Fruit fly (Drosophila melanogaster) whole organism, embryonic: ENCODE results near the gene Sys1.

ENCODE experiments used
- H2.0 ChIP-seq: fragments of 200-800 bp; sonication (Bioruptor generic); IDR thresholded peaks from 2 replicates; pipeline ENCODE4 v1.3.6; 2022; ENCODE audit warnings: missing biosample characterization, missing genetic modification characterization
- Lim3 ChIP-seq: fragments of 200-800 bp; sonication (Bioruptor generic); IDR thresholded peaks from 2 replicates; pipeline ENCODE4 v1.3.6; 2022; ENCODE audit warnings: missing biosample characterization, missing genetic modification characterization
- ase ChIP-seq: fragments of 200-800 bp; sonication (Bioruptor generic); IDR thresholded peaks from 3 replicates; pipeline ENCODE4 v1.3.6; 2022; ENCODE audit warnings: missing biosample characterization, missing genetic modification characterization
- br ChIP-seq: fragments of >200 bp; optimal IDR thresholded peaks from 2 replicates; lab custom pipeline; 2017
- klu ChIP-seq: fragments of 200-800 bp; sonication (Bioruptor generic); IDR thresholded peaks from 2 replicates; pipeline ENCODE4 v1.3.6; 2022; ENCODE audit warnings: missing biosample characterization, missing genetic modification characterization
- pnt ChIP-seq: fragments of 200-800 bp; sonication (Bioruptor generic); optimal IDR thresholded peaks from 3 replicates; lab custom pipeline; 2016; ENCODE audit warnings: missing biosample characterization, missing genetic modification characterization
- usp ChIP-seq: fragments of >200 bp; optimal IDR thresholded peaks from 2 replicates; lab custom pipeline; 2017; ENCODE audit warnings: missing biosample characterization, missing genetic modification characterization

DNA sequence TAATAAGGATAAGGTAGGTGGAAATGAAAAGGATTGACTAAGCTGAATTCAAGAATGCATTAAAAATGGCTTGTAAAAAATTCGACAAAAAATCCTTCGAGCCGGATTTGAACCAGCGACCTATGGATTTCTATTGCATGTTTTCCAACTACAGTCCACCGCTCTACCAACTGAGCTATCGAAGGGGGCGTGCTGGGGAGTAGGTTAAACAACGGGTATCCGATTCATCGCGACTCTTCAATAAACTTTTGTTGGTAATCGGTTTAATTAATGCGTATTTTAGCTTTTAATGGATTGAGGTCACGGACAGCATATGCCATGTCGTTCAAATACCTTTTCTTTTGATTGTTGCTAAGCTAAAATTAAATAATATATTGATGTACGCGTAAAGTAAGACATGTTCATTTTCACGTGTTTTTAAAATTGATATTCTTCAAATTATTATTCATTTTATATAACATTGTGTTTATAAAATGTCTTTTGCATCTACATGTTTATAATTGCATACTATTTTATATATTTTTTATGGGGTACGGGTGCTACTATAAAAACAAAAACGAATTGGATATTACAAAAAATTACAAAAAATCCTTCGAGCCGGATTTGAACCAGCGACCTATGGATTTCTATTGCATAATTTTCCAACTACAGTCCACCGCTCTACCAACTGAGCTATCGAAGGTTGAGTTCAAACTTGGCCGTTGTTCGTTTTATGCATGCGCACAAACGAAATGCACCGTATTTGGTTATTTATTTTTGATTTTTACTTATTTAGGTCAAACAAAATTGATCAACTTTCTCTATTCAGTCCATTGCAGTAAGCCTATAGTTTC, 15.6 kb downstream of the Sys1 start:
- TF ChIP-seq ase (GFP tag; lab: Robert Waterston, UW), result no peak
- TF ChIP-seq H2.0 (GFP tag; lab: Robert Waterston, UW), result no peak
- no peak for TF ChIP-seq br (lab: Kevin White, UChicago)
- no peak for TF ChIP-seq klu (GFP tag; lab: Robert Waterston, UW)
- TF ChIP-seq Lim3 (GFP tag; lab: Robert Waterston, UW), result no peak
- no peak for TF ChIP-seq pnt (GFP tag; lab: Kevin White, UChicago)
- no peak for TF ChIP-seq usp (GFP tag; lab: Kevin White, UChicago)
